Worm (Caenorhabditis elegans) whole organism, late embryonic: ENCODE measurements around the gene clec-233.

Experiments
- ama-1 ChIP-seq: fragments of 150-350 bp; optimal IDR thresholded peaks from 2 replicates; lab custom pipeline; 2014
- hlh-15 ChIP-seq: sonication (generic microtip); optimal IDR thresholded peaks from 2 replicates; lab custom pipeline; 2016; ENCODE audit warnings: missing genetic modification characterization, missing compliant biosample characterization
- hlh-30 ChIP-seq: sonication (generic microtip); optimal IDR thresholded peaks from 2 replicates; lab custom pipeline; 2017; ENCODE audit warnings: antibody characterized with exemption, missing genetic modification characterization, missing compliant biosample characterization; ENCODE audit not compliant: insufficient read depth
- nhr-11 ChIP-seq: fragments of 150-350 bp; optimal IDR thresholded peaks from 2 replicates; lab custom pipeline; 2014; ENCODE audit warnings: missing biosample characterization, missing genetic modification characterization
- pha-2 ChIP-seq: sonication (generic microtip); optimal IDR thresholded peaks from 2 replicates; lab custom pipeline; 2017; ENCODE audit warnings: mild to moderate bottlenecking, missing genetic modification characterization, missing compliant biosample characterization
- rnt-1 ChIP-seq: sonication (generic microtip); optimal IDR thresholded peaks from 2 replicates; lab custom pipeline; 2016; ENCODE audit warnings: missing genetic modification characterization, missing compliant biosample characterization
- tbx-2 ChIP-seq: sonication (generic microtip); optimal IDR thresholded peaks from 2 replicates; lab custom pipeline; 2016; ENCODE audit warnings: missing genetic modification characterization, missing compliant biosample characterization
- ttx-3 ChIP-seq: sonication (generic microtip); optimal IDR thresholded peaks from 2 replicates; lab custom pipeline; 2016; ENCODE audit warnings: missing genetic modification reagents, missing genetic modification characterization, missing compliant biosample characterization

ce11 chrV:16259684-16260083, 26.0 kb downstream of the clec-233 start, which contains the start of gene nhr-127:
- TF ChIP-seq pha-2 (tag; lab: Kevin White, UChicago) (no peak), rnt-1 (tag; lab: Kevin White, UChicago) (no peak), ttx-3 (tag; lab: Kevin White, UChicago) (no peak), hlh-15 (tag; lab: Kevin White, UChicago) (no peak), ama-1 (lab: Kevin White, UChicago) (no peak), tbx-2 (tag; lab: Kevin White, UChicago) (no peak), hlh-30 (tag; lab: Kevin White, UChicago) (no peak), nhr-11 (tag; lab: Kevin White, UChicago) (no peak)
